Worm (Caenorhabditis elegans) whole organism, late embryonic: ENCODE results near the gene melo-3.
A peak's percentile ranks its signal among the peaks of the same experiment; 100 is the strongest.

ENCODE experiments used
- ama-1 ChIP-seq: fragments of 150-350 bp; optimal IDR thresholded peaks from 2 replicates; lab custom pipeline; 2014
- ceh-24 ChIP-seq: sonication (generic microtip); optimal IDR thresholded peaks from 2 replicates; lab custom pipeline; 2016; ENCODE audit warnings: mild to moderate bottlenecking, missing genetic modification characterization, missing compliant biosample characterization
- elt-2 ChIP-seq: sonication (generic microtip); optimal IDR thresholded peaks from 2 replicates; lab custom pipeline; 2016; ENCODE audit warnings: missing genetic modification reagents, missing genetic modification characterization, missing compliant biosample characterization
- eyg-1 ChIP-seq: sonication (generic microtip); optimal IDR thresholded peaks from 2 replicates; lab custom pipeline; 2016; ENCODE audit warnings: missing genotype, missing genetic modification characterization, missing compliant biosample characterization
- fkh-10 ChIP-seq: fragments of 150-350 bp; optimal IDR thresholded peaks from 2 replicates; lab custom pipeline; 2014; ENCODE audit warnings: missing biosample characterization, missing genetic modification reagents, missing genetic modification characterization
- gmeb-2 ChIP-seq: sonication (generic microtip); optimal IDR thresholded peaks from 2 replicates; lab custom pipeline; 2016; ENCODE audit warnings: missing genetic modification characterization, inconsistent platforms, missing compliant biosample characterization
- madf-2 ChIP-seq: sonication (generic microtip); optimal IDR thresholded peaks from 2 replicates; lab custom pipeline; 2017; ENCODE audit warnings: missing genetic modification characterization, missing compliant biosample characterization
- nfya-1 ChIP-seq: sonication (generic microtip); optimal IDR thresholded peaks from 2 replicates; lab custom pipeline; 2017; ENCODE audit warnings: missing genetic modification characterization, mild to moderate bottlenecking, missing compliant biosample characterization, antibody characterized with exemption, moderate library complexity
- nhr-11 ChIP-seq: fragments of 150-350 bp; optimal IDR thresholded peaks from 2 replicates; lab custom pipeline; 2014; ENCODE audit warnings: missing biosample characterization, missing genetic modification characterization
- pha-4 ChIP-seq: fragments of 150-350 bp; optimal IDR thresholded peaks from 2 replicates; lab custom pipeline; 2018; ENCODE audit warnings: missing biosample characterization, missing genetic modification reagents, missing genetic modification characterization
- pqm-1 ChIP-seq: sonication (generic microtip); optimal IDR thresholded peaks from 2 replicates; lab custom pipeline; 2016; ENCODE audit warnings: missing genetic modification characterization, missing compliant biosample characterization
- tbx-2 ChIP-seq: sonication (generic microtip); optimal IDR thresholded peaks from 2 replicates; lab custom pipeline; 2016; ENCODE audit warnings: missing genetic modification characterization, missing compliant biosample characterization
- unc-55 ChIP-seq: sonication (generic microtip); optimal IDR thresholded peaks from 2 replicates; lab custom pipeline; 2017; ENCODE audit warnings: missing biosample characterization, missing genetic modification reagents, missing genetic modification characterization

DNA sequence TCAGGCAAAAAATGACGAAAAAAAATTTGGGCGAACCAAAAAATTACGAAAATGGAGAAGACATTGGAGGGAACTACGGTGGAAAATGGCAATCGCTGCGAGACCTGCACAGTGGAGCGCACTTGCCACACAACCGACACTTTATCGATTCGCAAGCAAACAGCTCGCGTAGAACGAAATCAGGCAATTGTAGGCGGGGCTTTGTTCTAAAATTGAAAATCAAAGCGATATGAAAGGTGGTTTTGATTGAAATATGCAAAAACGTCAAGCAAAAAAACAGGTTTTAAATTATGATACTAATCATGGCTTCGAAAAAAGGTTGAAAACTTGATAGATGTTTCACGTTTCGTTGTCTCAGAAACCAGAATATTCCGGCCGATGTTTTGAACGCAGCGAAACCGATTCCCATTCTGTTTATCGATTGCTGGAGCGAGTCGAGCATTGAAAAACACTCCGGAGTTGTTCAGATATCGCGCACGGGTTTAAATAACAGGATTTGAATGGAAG, 34.4 kb downstream of the melo-3 start, which contains the start of the genes fib-1 and mut-15:
- TF ChIP-seq madf-2 (tag; lab: Kevin White, UChicago) (peak; percentile 40), nhr-11 (tag; lab: Kevin White, UChicago) (no peak), elt-2 (tag; lab: Kevin White, UChicago) (peak; percentile 87), eyg-1 (tag; lab: Kevin White, UChicago) (peak; percentile 67), nfya-1 (peak; percentile 86), pqm-1 (tag; lab: Kevin White, UChicago) (peak; percentile 82), ama-1 (lab: Kevin White, UChicago) (no peak), fkh-10 (GFP tag; lab: Kevin White, UChicago) (no peak), tbx-2 (peak; percentile 98), ceh-24 (tag; lab: Kevin White, UChicago) (no peak), unc-55 (GFP tag; lab: Kevin White, UChicago) (peak; percentile 83), pha-4 (tag; lab: Kevin White, UChicago) (no peak), gmeb-2 (tag; lab: Kevin White, UChicago) (no peak)
